Worm (Caenorhabditis elegans): ENCODE data around the gene D1079.1.

DNA sequence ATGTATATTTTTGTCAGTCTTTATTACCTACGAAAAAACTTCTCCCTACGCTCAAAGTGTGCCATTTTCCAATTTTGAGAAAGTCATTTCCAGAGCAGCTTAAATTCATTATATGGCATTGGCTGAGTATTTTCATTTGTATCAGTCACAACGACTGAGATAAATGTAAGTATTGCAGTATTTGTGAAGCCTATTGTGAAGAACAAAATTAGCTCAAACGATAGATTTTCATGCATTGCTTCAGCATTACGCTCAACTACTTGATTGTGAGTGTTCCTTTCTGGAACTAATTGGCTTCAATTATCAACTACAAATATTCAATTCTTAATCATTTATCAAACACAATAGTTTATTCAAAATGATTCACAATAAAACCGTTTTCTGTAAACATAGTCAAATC lies 25.3 kb upstream of the D1079.1 start, which contains the start of gene R160.12:
- TF ChIP-seq ceh-30 (tag; optimal IDR thresholded peaks at IDR 0.05) (no peak), ceh-22 (tag; optimal IDR thresholded peaks at IDR 0.05) (no peak), C08G9.2 (tag; optimal IDR thresholded peaks at IDR 0.05) (no peak), ceh-2 (tag; optimal IDR thresholded peaks at IDR 0.05) (no peak), pqm-1 (tag; optimal IDR thresholded peaks at IDR 0.05) (no peak), mec-3 (tag; optimal IDR thresholded peaks at IDR 0.05; ENCODE audit: borderline replicate concordance) (no peak)

All from whole organism, late embryonic.